Worm (Caenorhabditis elegans): ENCODE results near the gene Y43F8B.15.

ce11 chrV:19491302-19491701 is 29.4 kb upstream of the Y43F8B.15 start, which contains the start of gene Y43F8B.29:
- TF ChIP-seq pag-3 (tag; optimal IDR thresholded peaks at IDR 0.05; ENCODE audit: borderline replicate concordance, insufficient read depth) (no peak), nhr-237 (tag; optimal IDR thresholded peaks at IDR 0.05) (no peak), skn-1 (tag; optimal IDR thresholded peaks at IDR 0.05) (no peak), ceh-8 (GFP tag; optimal IDR thresholded peaks at IDR 0.05) (no peak), vab-15 (tag; optimal IDR thresholded peaks at IDR 0.05) (no peak), lir-3 (tag; optimal IDR thresholded peaks at IDR 0.05; ENCODE audit: poor library complexity) (no peak), lsy-2 (tag; optimal IDR thresholded peaks at IDR 0.05) (no peak), lin-15B (tag; optimal IDR thresholded peaks at IDR 0.05) (no peak), fkh-4 (tag; optimal IDR thresholded peaks at IDR 0.05; ENCODE audit: borderline replicate concordance) (no peak), aly-2 (tag; optimal IDR thresholded peaks at IDR 0.05) (no peak), unc-130 (tag; optimal IDR thresholded peaks at IDR 0.05) (no peak), lin-14 (GFP tag; optimal IDR thresholded peaks at IDR 0.05) (no peak)

Measured in whole organism, L1 larva.